Worm (Caenorhabditis elegans) whole organism, L3 larva: ENCODE measurements around the gene F54F2.14.
A peak's percentile ranks its signal among the peaks of the same experiment; 100 is the strongest.

ENCODE experiments used
- R02D3.7 ChIP-seq: fragments of 150-350 bp; optimal IDR thresholded peaks from 2 replicates; lab custom pipeline; 2014; ENCODE audit warnings: missing biosample characterization, missing genetic modification characterization
- ZK546.5 ChIP-seq: sonication (generic microtip); optimal IDR thresholded peaks from 2 replicates; lab custom pipeline; 2017; ENCODE audit warnings: missing biosample characterization, missing genetic modification characterization
- aly-2 ChIP-seq: fragments of 150-350 bp; optimal IDR thresholded peaks from 2 replicates; lab custom pipeline; 2014; ENCODE audit warnings: missing biosample characterization, missing genetic modification characterization
- ama-1 ChIP-seq: fragments of 150-350 bp; optimal IDR thresholded peaks from 2 replicates; lab custom pipeline; 2018
- ceh-16 ChIP-seq: sonication (generic microtip); optimal IDR thresholded peaks from 2 replicates; lab custom pipeline; 2017; ENCODE audit warnings: missing biosample characterization, missing genetic modification characterization
- ceh-28 ChIP-seq: fragments of 150-350 bp; optimal IDR thresholded peaks from 2 replicates; lab custom pipeline; 2014; ENCODE audit warnings: missing biosample characterization, missing genetic modification reagents, missing genetic modification characterization
- ceh-82 ChIP-seq: fragments of 150-350 bp; optimal IDR thresholded peaks from 2 replicates; lab custom pipeline; 2014; ENCODE audit warnings: missing biosample characterization, missing genetic modification characterization
- ceh-9 ChIP-seq: sonication (generic microtip); optimal IDR thresholded peaks from 2 replicates; lab custom pipeline; 2018; ENCODE audit warnings: missing biosample characterization, missing genetic modification characterization
- daf-12 ChIP-seq: fragments of 150-350 bp; optimal IDR thresholded peaks from 2 replicates; lab custom pipeline; 2014; ENCODE audit warnings: missing biosample characterization, missing genetic modification reagents, missing genetic modification characterization
- egl-27 ChIP-seq: sonication (generic microtip); optimal IDR thresholded peaks from 4 replicates; lab custom pipeline; 2017; ENCODE audit warnings: missing biosample characterization, missing genetic modification reagents, missing genetic modification characterization
- egl-5 ChIP-seq: fragments of 150-350 bp; optimal IDR thresholded peaks from 2 replicates; lab custom pipeline; 2017; ENCODE audit warnings: missing biosample characterization, missing genetic modification reagents, missing genetic modification characterization, inconsistent platforms
- elt-2 ChIP-seq: sonication (generic microtip); optimal IDR thresholded peaks from 2 replicates; lab custom pipeline; 2016; ENCODE audit warnings: missing genetic modification reagents, mild to moderate bottlenecking, missing genetic modification characterization, missing compliant biosample characterization
- elt-3 ChIP-seq, 3 experiments: fragments of 150-350 bp in 1 of 3; sonication (generic microtip) in 2 of 3; optimal IDR thresholded peaks; 2 replicates in 2 of 3; 4 replicates in 1 of 3; lab custom pipeline; 2014 to 2017; ENCODE audit warnings: missing biosample characterization in 3 of 3, missing genetic modification characterization in 3 of 3
- eor-1 ChIP-seq, 2 experiments: fragments of 150-350 bp; optimal IDR thresholded peaks; 2 replicates each; lab custom pipeline; 2014 to 2018; ENCODE audit warnings: missing biosample characterization in 2 of 2, missing genetic modification characterization in 2 of 2
- fkh-10 ChIP-seq: sonication (generic microtip); optimal IDR thresholded peaks from 2 replicates; lab custom pipeline; 2017; ENCODE audit warnings: missing biosample characterization, missing genetic modification reagents, missing genetic modification characterization
- fkh-2 ChIP-seq: fragments of 150-350 bp; optimal IDR thresholded peaks from 2 replicates; lab custom pipeline; 2014; ENCODE audit warnings: missing biosample characterization, missing genetic modification reagents, missing genetic modification characterization
- fos-1 ChIP-seq: fragments of 150-350 bp; optimal IDR thresholded peaks from 2 replicates; lab custom pipeline; 2014; ENCODE audit warnings: missing biosample characterization, missing genetic modification characterization
- hmg-11 ChIP-seq: sonication (generic microtip); optimal IDR thresholded peaks from 2 replicates; lab custom pipeline; 2016; ENCODE audit warnings: missing genetic modification characterization, missing compliant biosample characterization
- jun-1 ChIP-seq: fragments of 150-350 bp; optimal IDR thresholded peaks from 2 replicates; lab custom pipeline; 2014; ENCODE audit warnings: missing biosample characterization, missing genetic modification reagents, missing genetic modification characterization
- lin-15B ChIP-seq: fragments of 150-350 bp; optimal IDR thresholded peaks from 2 replicates; lab custom pipeline; 2014; ENCODE audit warnings: missing biosample characterization, missing genetic modification characterization
- lin-39 ChIP-seq: fragments of 150-350 bp; optimal IDR thresholded peaks from 2 replicates; lab custom pipeline; 2018; ENCODE audit warnings: missing biosample characterization, missing genetic modification reagents, missing genetic modification characterization
- lsy-12 ChIP-seq: sonication (generic microtip); optimal IDR thresholded peaks from 2 replicates; lab custom pipeline; 2016; ENCODE audit warnings: mild to moderate bottlenecking, missing genetic modification characterization, missing compliant biosample characterization
- mdl-1 ChIP-seq: fragments of 150-350 bp; optimal IDR thresholded peaks from 2 replicates; lab custom pipeline; 2014; ENCODE audit warnings: missing biosample characterization, missing genetic modification characterization
- mml-1 ChIP-seq: fragments of 150-350 bp; sonication (generic microtip); optimal IDR thresholded peaks from 3 replicates; lab custom pipeline; 2014; ENCODE audit warnings: missing biosample characterization, missing genetic modification characterization
- nfya-1 ChIP-seq: sonication (generic microtip); optimal IDR thresholded peaks from 2 replicates; lab custom pipeline; 2017; ENCODE audit warnings: missing genetic modification characterization, mild to moderate bottlenecking, missing compliant biosample characterization, antibody characterized with exemption, moderate library complexity; ENCODE audit not compliant: insufficient read depth
- nhr-12 ChIP-seq: fragments of 150-350 bp; optimal IDR thresholded peaks from 2 replicates; lab custom pipeline; 2014; ENCODE audit warnings: missing biosample characterization, missing genetic modification characterization
- nhr-23 ChIP-seq: fragments of 150-350 bp; optimal IDR thresholded peaks from 2 replicates; lab custom pipeline; 2014; ENCODE audit warnings: missing biosample characterization, missing genetic modification reagents, missing genetic modification characterization
- nhr-25 ChIP-seq: sonication (generic microtip); optimal IDR thresholded peaks from 2 replicates; lab custom pipeline; 2017; ENCODE audit warnings: missing biosample characterization, missing genetic modification characterization
- nhr-28 ChIP-seq: fragments of 150-350 bp; optimal IDR thresholded peaks from 2 replicates; lab custom pipeline; 2014; ENCODE audit warnings: missing biosample characterization, missing genetic modification characterization
- nhr-43 ChIP-seq: sonication (generic microtip); optimal IDR thresholded peaks from 2 replicates; lab custom pipeline; 2016; ENCODE audit warnings: mild to moderate bottlenecking, missing genetic modification characterization, missing compliant biosample characterization; ENCODE audit not compliant: poor library complexity, severe bottlenecking
- nhr-67 ChIP-seq: fragments of 150-350 bp; optimal IDR thresholded peaks from 2 replicates; lab custom pipeline; 2014; ENCODE audit warnings: missing biosample characterization, missing genetic modification characterization
- nhr-76 ChIP-seq: fragments of 150-350 bp; sonication (generic microtip); optimal IDR thresholded peaks from 5 replicates; lab custom pipeline; 2014; ENCODE audit warnings: missing biosample characterization, missing genetic modification characterization
- nhr-77 ChIP-seq: fragments of 150-350 bp; optimal IDR thresholded peaks from 2 replicates; lab custom pipeline; 2014; ENCODE audit warnings: missing biosample characterization, missing genetic modification characterization
- pha-4 ChIP-seq: fragments of 150-350 bp; optimal IDR thresholded peaks from 2 replicates; lab custom pipeline; 2014; ENCODE audit warnings: missing biosample characterization, missing genetic modification reagents, missing genetic modification characterization
- pqm-1 ChIP-seq: fragments of 150-350 bp; optimal IDR thresholded peaks from 2 replicates; lab custom pipeline; 2017; ENCODE audit warnings: missing biosample characterization, missing genetic modification characterization, inconsistent platforms
- sea-2 ChIP-seq: fragments of 150-350 bp; sonication (generic microtip); optimal IDR thresholded peaks from 4 replicates; lab custom pipeline; 2014; ENCODE audit warnings: missing biosample characterization, missing genetic modification reagents, missing genetic modification characterization
- skn-1 ChIP-seq: fragments of 150-350 bp; optimal IDR thresholded peaks from 2 replicates; lab custom pipeline; 2014; ENCODE audit warnings: missing biosample characterization, missing genetic modification characterization
- tbx-2 ChIP-seq: sonication (generic microtip); optimal IDR thresholded peaks from 2 replicates; lab custom pipeline; 2016; ENCODE audit warnings: mild to moderate bottlenecking, missing genetic modification characterization, missing compliant biosample characterization
- unc-39 ChIP-seq: sonication (generic microtip); optimal IDR thresholded peaks from 4 replicates; lab custom pipeline; 2017; ENCODE audit warnings: missing biosample characterization, missing genetic modification characterization
- unc-62 ChIP-seq: fragments of 150-350 bp; sonication (generic microtip); optimal IDR thresholded peaks from 4 replicates; lab custom pipeline; 2014; ENCODE audit warnings: missing biosample characterization, missing genetic modification reagents, missing genetic modification characterization
- zag-1 ChIP-seq: fragments of 150-350 bp; optimal IDR thresholded peaks from 2 replicates; lab custom pipeline; 2014; ENCODE audit warnings: missing biosample characterization, missing genetic modification characterization
- ztf-11 ChIP-seq: fragments of 150-350 bp; optimal IDR thresholded peaks from 2 replicates; lab custom pipeline; 2014; ENCODE audit warnings: missing biosample characterization, missing genetic modification characterization
- ztf-4 ChIP-seq: fragments of 150-350 bp; optimal IDR thresholded peaks from 2 replicates; lab custom pipeline; 2014; ENCODE audit warnings: missing biosample characterization, missing genetic modification characterization

The F54F2.14 gene

ce11 chrIII:8773375-8773774 is 18.0 kb upstream of the F54F2.14 start:
- no peak for TF ChIP-seq R02D3.7 (tag; lab: Kevin White, UChicago)
- TF ChIP-seq ama-1 = no peak
- TF ChIP-seq elt-3 (tag; optimal IDR thresholded peaks at IDR 0.05; lab: Kevin White, UChicago) = no peak
- TF ChIP-seq nhr-12 (tag; lab: Kevin White, UChicago) = no peak
- no peak for TF ChIP-seq nhr-28 (tag; lab: Kevin White, UChicago)
- no peak for TF ChIP-seq nhr-23 (tag; lab: Kevin White, UChicago)
- TF ChIP-seq mml-1 (tag; lab: Kevin White, UChicago) = no peak
- TF ChIP-seq tbx-2 (tag; lab: Kevin White, UChicago) = no peak
- TF ChIP-seq jun-1 = no peak
- no peak for TF ChIP-seq nhr-76 (tag; lab: Kevin White, UChicago)
- no peak for TF ChIP-seq sea-2 (GFP tag; lab: Kevin White, UChicago)
- no peak for TF ChIP-seq unc-39 (tag; lab: Kevin White, UChicago)
- TF ChIP-seq fkh-2 (tag; lab: Kevin White, UChicago) = no peak
- TF ChIP-seq egl-27 = no peak
- TF ChIP-seq egl-5 (tag; lab: Kevin White, UChicago) = no peak
- TF ChIP-seq nfya-1 (tag; lab: Kevin White, UChicago) = no peak
- no peak for TF ChIP-seq ceh-82
- TF ChIP-seq fos-1 (tag; lab: Kevin White, UChicago) = no peak
- no peak for TF ChIP-seq nhr-77 (tag; lab: Kevin White, UChicago)

- no peak for TF ChIP-seq ceh-16 (tag; lab: Kevin White, UChicago)
- no peak for TF ChIP-seq eor-1 (tag; optimal IDR thresholded peaks at IDR 0.05; lab: Kevin White, UChicago)
These were observed 15.4 kb upstream of the F54F2.14 start, which contains the start of gene snap-29 for ce11 chrIII:8775953-8776352. Gene snap-29 (plus strand): TSS chrIII:8776253.

- TF ChIP-seq hmg-11 (tag; lab: Kevin White, UChicago) (no peak), skn-1 (tag; lab: Kevin White, UChicago) (no peak), ztf-4 (tag; lab: Kevin White, UChicago) (no peak), ceh-9 (tag; lab: Kevin White, UChicago) (no peak), eor-1 (tag; optimal IDR thresholded peaks at IDR 0.05; lab: Kevin White, UChicago) (no peak), R02D3.7 (tag; lab: Kevin White, UChicago) (no peak), pha-4 (tag; lab: Kevin White, UChicago) (no peak), unc-62 (GFP tag; lab: Kevin White, UChicago) (no peak), fkh-2 (tag; lab: Kevin White, UChicago) (no peak), fkh-10 (GFP tag; lab: Kevin White, UChicago) (no peak), elt-2 (tag; lab: Kevin White, UChicago) (no peak), daf-12 (tag; lab: Kevin White, UChicago) (no peak), mdl-1 (no peak), nhr-23 (tag; lab: Kevin White, UChicago) (no peak)
- TF ChIP-seq, all 47 proteins: peak for 0
These were observed 11.4 kb upstream of the F54F2.14 start, which contains the start of gene K02D10.4 for ce11 chrIII:8779912-8780311. Gene K02D10.4 (minus strand): TSS chrIII:8780012.

ce11 chrIII:8780473-8780872 is 10.9 kb upstream of the F54F2.14 start:
- TF ChIP-seq R02D3.7 (tag; lab: Kevin White, UChicago) (no peak), nfya-1 (tag; lab: Kevin White, UChicago) (peak; percentile 55), unc-39 (tag; lab: Kevin White, UChicago) (no peak), tbx-2 (tag; lab: Kevin White, UChicago) (peak; percentile 21), nhr-25 (tag; lab: Kevin White, UChicago) (peak; percentile 93), lsy-12 (tag; lab: Kevin White, UChicago) (no peak), ztf-11 (no peak), ceh-28 (tag; lab: Kevin White, UChicago) (no peak), pqm-1 (tag; lab: Kevin White, UChicago) (no peak), nhr-77 (tag; lab: Kevin White, UChicago) (no peak), lin-39 (tag; lab: Kevin White, UChicago) (peak; percentile 62), aly-2 (tag; lab: Kevin White, UChicago) (no peak), daf-12 (tag; lab: Kevin White, UChicago) (no peak), nhr-67 (no peak), ZK546.5 (tag; lab: Kevin White, UChicago) (no peak), lin-15B (peak; percentile 8), eor-1 (tag; optimal IDR thresholded peaks at IDR 0.05; lab: Kevin White, UChicago) (no peak), fkh-2 (tag; lab: Kevin White, UChicago) (no peak), mdl-1 (peak; percentile 78), nhr-76 (tag; lab: Kevin White, UChicago) (no peak), ceh-9 (tag; lab: Kevin White, UChicago) (no peak), fkh-10 (GFP tag; lab: Kevin White, UChicago) (no peak), fos-1 (tag; lab: Kevin White, UChicago) (peak; percentile 44), zag-1 (no peak), pha-4 (tag; lab: Kevin White, UChicago) (no peak), skn-1 (tag; lab: Kevin White, UChicago) (peak; percentile 23), ceh-16 (tag; lab: Kevin White, UChicago) (no peak), ztf-4 (tag; lab: Kevin White, UChicago) (no peak), elt-2 (tag; lab: Kevin White, UChicago) (no peak), nhr-43 (tag; lab: Kevin White, UChicago) (peak; percentile 81), elt-3 (tag; optimal IDR thresholded peaks at IDR 0.05; lab: Kevin White, UChicago) (no peak), nhr-28 (tag; lab: Kevin White, UChicago) (no peak), ceh-82 (no peak), hmg-11 (tag; lab: Kevin White, UChicago) (no peak), ama-1 (no peak), egl-5 (tag; lab: Kevin White, UChicago) (peak; percentile 78)
